Worm (Caenorhabditis elegans) whole organism, young adult: Measurements from ENCODE around the gene M03F8.6.

Experiments
- B0035.1 ChIP-seq: sonication (generic microtip); optimal IDR thresholded peaks from 2 replicates; lab custom pipeline; 2016; ENCODE audit warnings: missing genetic modification characterization, mild to moderate bottlenecking, missing compliant biosample characterization, missing genotype, missing genetic modification reagents
- B0336.3 ChIP-seq: fragments of 200-800 bp; sonication (Bioruptor generic); IDR thresholded peaks from 2 replicates; pipeline ENCODE4 v1.3.6; 2022; ENCODE audit warnings: missing genetic modification characterization, missing compliant biosample characterization
- F10E7.11 ChIP-seq: sonication (generic microtip); optimal IDR thresholded peaks from 2 replicates; lab custom pipeline; 2017; ENCODE audit warnings: mild to moderate bottlenecking, missing genetic modification characterization, moderate library complexity, missing compliant biosample characterization
- F55B11.4 ChIP-seq: sonication (generic microtip); optimal IDR thresholded peaks from 2 replicates; lab custom pipeline; 2016; ENCODE audit warnings: missing compliant biosample characterization, missing genetic modification characterization, borderline replicate concordance; ENCODE audit not compliant: insufficient read depth
- F57A8.1 ChIP-seq: fragments of 200-800 bp; sonication (Bioruptor generic); optimal IDR thresholded peaks from 2 replicates; lab custom pipeline; 2018; ENCODE audit warnings: mild to moderate bottlenecking, missing genetic modification characterization, moderate library complexity, missing compliant biosample characterization
- F57C9.4 ChIP-seq: sonication (generic microtip); optimal IDR thresholded peaks from 2 replicates; lab custom pipeline; 2017; ENCODE audit warnings: mild to moderate bottlenecking, missing genetic modification characterization, missing compliant biosample characterization
- Y79H2A.3 ChIP-seq: fragments of 200-800 bp; sonication (Bioruptor generic); conservative IDR thresholded peaks from 2 replicates; pipeline ENCODE4 v1.3.6; 2022; ENCODE audit warnings: missing genetic modification reagents, missing genetic modification characterization, missing compliant biosample characterization
- akir-1 ChIP-seq: fragments of 200-800 bp; sonication (Bioruptor generic); optimal IDR thresholded peaks from 2 replicates; lab custom pipeline; 2018; ENCODE audit warnings: mild to moderate bottlenecking, missing genetic modification characterization, moderate library complexity, missing compliant biosample characterization
- aptf-3 ChIP-seq: fragments of 200-800 bp; sonication (Bioruptor generic); IDR thresholded peaks from 2 replicates; pipeline ENCODE4 v1.3.6; 2022; ENCODE audit warnings: missing genetic modification characterization, missing compliant biosample characterization
- atf-7 ChIP-seq: sonication (generic microtip); optimal IDR thresholded peaks from 2 replicates; lab custom pipeline; 2017; ENCODE audit warnings: mild to moderate bottlenecking, missing genetic modification characterization, missing compliant biosample characterization
- attf-3 ChIP-seq: fragments of 200-800 bp; sonication (Bioruptor generic); conservative IDR thresholded peaks from 2 replicates; pipeline ENCODE4 v1.3.6; 2022; ENCODE audit warnings: missing genetic modification reagents, missing genetic modification characterization, missing compliant biosample characterization
- attf-5 ChIP-seq: fragments of 200-800 bp; sonication (Bioruptor generic); optimal IDR thresholded peaks from 2 replicates; lab custom pipeline; 2018; ENCODE audit warnings: mild to moderate bottlenecking, missing genetic modification characterization, missing compliant biosample characterization
- cebp-1 ChIP-seq, 2 experiments: fragments of 200-800 bp in 1 of 2; sonication (Bioruptor generic) in 1 of 2; sonication (generic microtip) in 1 of 2; IDR thresholded peaks in 1 of 2; optimal IDR thresholded peaks in 1 of 2; 2 replicates each; pipeline versions ENCODE4 v1.3.6 to Lab custom; 2017 to 2022; ENCODE audit warnings: missing compliant biosample characterization in 2 of 2, missing genetic modification characterization in 2 of 2, mild to moderate bottlenecking in 1 of 2, missing genetic modification reagents in 1 of 2, moderate library complexity in 1 of 2
- cebp-2 ChIP-seq: fragments of 200-800 bp; sonication (Bioruptor generic); IDR thresholded peaks from 2 replicates; pipeline ENCODE4 v1.3.6; 2022; ENCODE audit warnings: missing genetic modification characterization, missing compliant biosample characterization
- ceh-79 ChIP-seq: sonication (generic microtip); optimal IDR thresholded peaks from 2 replicates; lab custom pipeline; 2017; ENCODE audit warnings: mild to moderate bottlenecking, missing genetic modification characterization, missing compliant biosample characterization
- chd-7 ChIP-seq: sonication (generic microtip); optimal IDR thresholded peaks from 2 replicates; lab custom pipeline; 2016; ENCODE audit warnings: mild to moderate bottlenecking, missing genetic modification characterization, moderate library complexity, missing compliant biosample characterization
- egl-18 ChIP-seq: fragments of 200-800 bp; sonication (Bioruptor generic); IDR thresholded peaks from 2 replicates; pipeline ENCODE4 v1.3.6; 2022; ENCODE audit warnings: missing genetic modification reagents, missing genetic modification characterization, missing compliant biosample characterization
- ets-4 ChIP-seq: fragments of 200-800 bp; sonication (Bioruptor generic); optimal IDR thresholded peaks from 2 replicates; lab custom pipeline; 2018; ENCODE audit warnings: mild to moderate bottlenecking, missing genetic modification characterization, missing compliant biosample characterization
- him-1 ChIP-seq: sonication (generic microtip); optimal IDR thresholded peaks from 2 replicates; lab custom pipeline; 2016; ENCODE audit warnings: missing genotype, missing genetic modification reagents, missing genetic modification characterization, missing compliant biosample characterization
- hsf-1 ChIP-seq: fragments of 200-800 bp; sonication (Bioruptor generic); IDR thresholded peaks from 2 replicates; pipeline ENCODE4 v1.3.6; 2022; ENCODE audit warnings: missing genetic modification reagents, missing genetic modification characterization, missing compliant biosample characterization
- lag-1 ChIP-seq: fragments of 200-800 bp; sonication (Bioruptor generic); IDR thresholded peaks from 2 replicates; pipeline ENCODE4 v1.3.6; 2022; ENCODE audit warnings: missing genetic modification reagents, missing genetic modification characterization, missing compliant biosample characterization
- let-607 ChIP-seq, 2 experiments: fragments of 200-800 bp in 1 of 2; sonication (Bioruptor generic) in 1 of 2; sonication (generic microtip) in 1 of 2; optimal IDR thresholded peaks; 2 replicates each; lab custom pipeline; 2016 to 2018; ENCODE audit warnings: mild to moderate bottlenecking in 2 of 2, missing compliant biosample characterization in 2 of 2, missing genetic modification characterization in 2 of 2, moderate library complexity in 2 of 2, missing genotype in 1 of 2
- lin-54 ChIP-seq: fragments of 200-800 bp; sonication (Bioruptor generic); optimal IDR thresholded peaks from 2 replicates; lab custom pipeline; 2018; ENCODE audit warnings: mild to moderate bottlenecking, missing genetic modification characterization, missing compliant biosample characterization
- lsl-1 ChIP-seq: fragments of 200-800 bp; sonication (Bioruptor generic); optimal IDR thresholded peaks from 2 replicates; lab custom pipeline; 2018; ENCODE audit warnings: mild to moderate bottlenecking, missing genetic modification characterization, moderate library complexity, missing compliant biosample characterization
- lsy-27 ChIP-seq: sonication (generic microtip); optimal IDR thresholded peaks from 2 replicates; lab custom pipeline; 2017; ENCODE audit warnings: missing genetic modification characterization, mild to moderate bottlenecking, missing compliant biosample characterization, antibody characterized with exemption, missing genotype, borderline replicate concordance; ENCODE audit not compliant: insufficient read depth
- madf-3 ChIP-seq: fragments of 200-800 bp; sonication (Bioruptor generic); IDR thresholded peaks from 2 replicates; pipeline ENCODE4 v1.3.6; 2022; ENCODE audit warnings: missing genetic modification reagents, missing genetic modification characterization, missing compliant biosample characterization
- nfya-2 ChIP-seq: fragments of 200-800 bp; sonication (Bioruptor generic); IDR thresholded peaks from 2 replicates; pipeline ENCODE4 v1.3.6; 2022; ENCODE audit warnings: missing genetic modification reagents, missing genetic modification characterization, missing compliant biosample characterization
- pha-4 ChIP-seq: fragments of 150-350 bp; sonication (generic microtip); optimal IDR thresholded peaks from 2 replicates; lab custom pipeline; 2014; ENCODE audit warnings: missing biosample characterization, missing genetic modification reagents, missing genetic modification characterization
- rcor-1 ChIP-seq: fragments of 200-800 bp; sonication (Bioruptor generic); IDR thresholded peaks from 2 replicates; pipeline ENCODE4 v1.3.6; 2022; ENCODE audit warnings: missing genetic modification reagents, missing genetic modification characterization, missing compliant biosample characterization
- repo-1 ChIP-seq: sonication (generic microtip); optimal IDR thresholded peaks from 2 replicates; lab custom pipeline; 2017; ENCODE audit warnings: mild to moderate bottlenecking, missing genetic modification characterization, missing compliant biosample characterization
- sea-2 ChIP-seq: fragments of 200-800 bp; sonication (Bioruptor generic); IDR thresholded peaks from 2 replicates; pipeline ENCODE4 v1.3.6; 2022; ENCODE audit warnings: missing genetic modification characterization, missing compliant biosample characterization
- snpc-3.4 ChIP-seq: sonication (generic microtip); optimal IDR thresholded peaks from 2 replicates; lab custom pipeline; 2017; ENCODE audit warnings: missing genetic modification characterization, mild to moderate bottlenecking, missing compliant biosample characterization, antibody characterized with exemption, moderate library complexity, missing genotype, missing genetic modification reagents
- snpc-4 ChIP-seq, 5 experiments: fragments of 150-350 bp in 1 of 5; sonication (generic microtip) in 4 of 5; optimal IDR thresholded peaks; 2 replicates each; lab custom pipeline; 2014 to 2018; ENCODE audit warnings: missing genetic modification characterization in 5 of 5, missing biosample characterization in 3 of 5, antibody characterized with exemption in 2 of 5, mild to moderate bottlenecking in 2 of 5, missing compliant biosample characterization in 2 of 5, missing genotype in 2 of 5, moderate library complexity in 2 of 5, missing genetic modification reagents in 1 of 5
- unc-130 ChIP-seq: sonication (generic microtip); optimal IDR thresholded peaks from 2 replicates; lab custom pipeline; 2016; ENCODE audit warnings: missing genetic modification reagents, missing genetic modification characterization, missing compliant biosample characterization
- ztf-18 ChIP-seq: sonication (generic microtip); optimal IDR thresholded peaks from 2 replicates; lab custom pipeline; 2016; ENCODE audit warnings: missing genotype, mild to moderate bottlenecking, missing genetic modification characterization, missing compliant biosample characterization
- ztf-25 ChIP-seq: fragments of 200-800 bp; sonication (Bioruptor generic); IDR thresholded peaks from 2 replicates; pipeline ENCODE4 v1.3.6; 2022; ENCODE audit warnings: missing genetic modification reagents, missing genetic modification characterization, missing compliant biosample characterization
- ztf-28 ChIP-seq: fragments of 200-800 bp; sonication (Bioruptor generic); IDR thresholded peaks from 2 replicates; pipeline ENCODE4 v1.3.6; 2022; ENCODE audit warnings: missing genetic modification reagents, missing genetic modification characterization, missing compliant biosample characterization

The M03F8.6 gene

DNA sequence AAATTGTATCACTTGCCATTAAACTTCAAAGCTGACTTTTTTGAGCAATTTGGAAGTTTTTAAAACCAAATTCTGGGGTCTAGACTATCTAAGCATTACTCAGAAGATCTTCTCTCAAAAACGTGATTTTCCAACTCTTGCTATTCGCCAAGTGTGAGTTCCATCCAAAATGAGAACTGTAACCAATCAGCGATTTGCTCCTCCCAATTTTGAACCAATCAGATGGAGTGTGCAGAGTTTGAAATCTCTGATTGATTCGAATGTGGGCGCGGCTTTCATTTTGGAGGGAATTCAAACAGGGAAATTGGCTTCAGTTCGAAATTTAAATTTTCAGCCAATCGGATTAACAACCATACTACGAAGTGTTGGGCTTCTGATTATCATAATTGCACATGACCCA lies 1.6 kb downstream of the M03F8.6 start:
- TF ChIP-seq F57A8.1 (GFP tag; lab: Kevin White, UChicago): no peak
- TF ChIP-seq atf-7 (tag; lab: Kevin White, UChicago): no peak
- no peak for TF ChIP-seq pha-4
- no peak for TF ChIP-seq lsl-1
- TF ChIP-seq him-1 (tag; lab: Kevin White, UChicago): no peak
- TF ChIP-seq ztf-18 (tag; lab: Kevin White, UChicago): no peak
- TF ChIP-seq snpc-4 (GFP tag; optimal IDR thresholded peaks at IDR 0.05; lab: Kevin White, UChicago): no peak
- no peak for TF ChIP-seq snpc-4 (tag; optimal IDR thresholded peaks at IDR 0.05; lab: Kevin White, UChicago)
- no peak for TF ChIP-seq ztf-25 (GFP tag; lab: Robert Waterston, UW)
- TF ChIP-seq lsy-27: no peak
- no peak for TF ChIP-seq unc-130 (GFP tag; lab: Kevin White, UChicago)
- TF ChIP-seq ceh-79 (tag; lab: Kevin White, UChicago): no peak
- no peak for TF ChIP-seq nfya-2 (GFP tag; lab: Robert Waterston, UW)
- no peak for TF ChIP-seq attf-5 (GFP tag; lab: Kevin White, UChicago)
- TF ChIP-seq ztf-28 (GFP tag; lab: Robert Waterston, UW): no peak
- TF ChIP-seq B0336.3 (GFP tag; lab: Robert Waterston, UW): no peak
- TF ChIP-seq egl-18: no peak
- no peak for TF ChIP-seq rcor-1 (GFP tag; lab: Robert Waterston, UW)
- TF ChIP-seq attf-3 (GFP tag; lab: Robert Waterston, UW): no peak

DNA sequence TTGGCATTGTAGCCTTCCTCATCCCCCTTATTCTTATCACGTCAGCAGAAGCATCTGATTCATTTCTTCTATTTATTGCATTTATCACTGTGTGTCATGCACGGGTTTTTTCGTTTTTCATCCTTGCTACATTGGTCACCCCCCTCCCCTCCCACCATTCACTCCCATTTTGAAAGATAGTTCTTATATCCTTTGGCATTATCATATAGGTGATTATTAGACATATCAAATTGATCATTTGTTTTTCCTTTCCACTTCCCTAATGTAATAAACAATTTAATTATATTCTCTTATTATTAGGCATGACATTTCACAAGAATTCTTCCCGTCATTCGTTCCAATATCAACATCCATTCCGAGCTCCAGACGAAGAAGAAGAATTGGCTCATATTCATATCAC lies 3.5 kb downstream of the M03F8.6 start, which contains the start of gene M03F8.1:
M03F8.1 (plus strand) TSS at position 301 of the 400 bp plus-strand sequence.
- TF ChIP-seq B0035.1 (tag; lab: Kevin White, UChicago) (no peak), chd-7 (no peak), akir-1 (GFP tag; lab: Kevin White, UChicago) (no peak), repo-1 (tag; lab: Kevin White, UChicago) (no peak), ztf-18 (tag; lab: Kevin White, UChicago) (no peak), lag-1 (GFP tag; lab: Robert Waterston, UW) (no peak), aptf-3 (GFP tag; lab: Robert Waterston, UW) (no peak), hsf-1 (GFP tag; lab: Robert Waterston, UW) (no peak), sea-2 (GFP tag; lab: Robert Waterston, UW) (no peak), F57C9.4 (no peak), lin-54 (no peak), ceh-79 (tag; lab: Kevin White, UChicago) (no peak), cebp-2 (no peak), snpc-3.4 (tag; lab: Kevin White, UChicago) (no peak), cebp-1 (GFP tag; IDR thresholded peaks at IDR 0.05; lab: Robert Waterston, UW) (no peak), cebp-1 (tag; optimal IDR thresholded peaks at IDR 0.05; lab: Kevin White, UChicago) (no peak), Y79H2A.3 (GFP tag; lab: Robert Waterston, UW) (no peak), let-607 (tag; optimal IDR thresholded peaks at IDR 0.05; lab: Kevin White, UChicago) (no peak), F55B11.4 (tag; lab: Kevin White, UChicago) (no peak)
- TF ChIP-seq, all 124 proteins: peak for 0

DNA sequence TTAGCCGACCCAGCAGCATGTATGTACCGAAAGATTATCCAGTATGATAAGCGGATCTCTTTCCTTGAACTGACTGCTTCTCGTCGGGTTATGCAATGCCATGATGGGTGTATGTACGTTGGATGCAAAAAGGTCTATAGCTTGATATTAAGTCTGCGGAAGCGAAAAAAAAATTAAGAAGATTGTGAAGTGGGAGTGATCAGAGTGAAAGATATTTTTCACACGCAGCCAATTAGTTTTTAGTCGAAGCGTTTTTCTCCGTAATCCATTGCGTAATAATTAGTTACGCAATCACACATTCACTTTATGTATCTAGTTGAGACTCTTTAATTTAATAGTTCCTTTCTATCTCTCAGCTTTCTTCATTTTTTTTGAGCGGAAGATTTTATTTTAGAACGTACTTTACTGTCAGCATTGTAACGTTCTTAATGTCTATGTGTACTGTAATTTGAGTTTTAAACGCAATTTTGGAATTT lies 4.9 kb downstream of the M03F8.6 start:
- no peak for TF ChIP-seq ets-4
- no peak for TF ChIP-seq madf-3
- no peak for TF ChIP-seq F10E7.11 (tag; lab: Kevin White, UChicago)
